Worm (Caenorhabditis elegans): Measurements from ENCODE around the gene marg-1.
A peak's percentile ranks its signal among the peaks of the same experiment; 100 is the strongest.

The marg-1 gene

ce11 chrX:3783659-3784058 is 2.7 kb upstream of the marg-1 start:
- TF ChIP-seq unc-62 (GFP tag; optimal IDR thresholded peaks at IDR 0.05 in 1 of 2) (peak in 1 of 2 experiments; percentile 97), unc-62 (tag; optimal IDR thresholded peaks at IDR 0.05) (no peak), mep-1 (tag; optimal IDR thresholded peaks at IDR 0.05) (no peak)

ce11 chrX:3773233-3773632 is 7.7 kb downstream of the marg-1 start:
- TF ChIP-seq lin-39 (tag; optimal IDR thresholded peaks at IDR 0.05): no peak
- peak; percentile 7 for TF ChIP-seq nhr-28 (tag; optimal IDR thresholded peaks at IDR 0.05)
- TF ChIP-seq mxl-3 (GFP tag; optimal IDR thresholded peaks at IDR 0.05): peak; percentile 5
- no peak for TF ChIP-seq lin-29 (GFP tag; IDR thresholded peaks at IDR 0.05)
- peak; percentile 4 for TF ChIP-seq aha-1 (tag)
- TF ChIP-seq unc-62 (GFP tag; optimal IDR thresholded peaks at IDR 0.05 in 1 of 2): peak in 1 of 2 experiments; percentile 95
- TF ChIP-seq unc-62 (tag; optimal IDR thresholded peaks at IDR 0.05): no peak
- TF ChIP-seq fkh-10 (GFP tag; optimal IDR thresholded peaks at IDR 0.05): no peak
- peak; percentile 14 for TF ChIP-seq hlh-11 (tag; optimal IDR thresholded peaks at IDR 0.05)

- TF ChIP-seq ces-1 (GFP tag; optimal IDR thresholded peaks at IDR 0.05) (peak; percentile 31), mes-2 (tag; optimal IDR thresholded peaks at IDR 0.05; ENCODE audit: poor library complexity, severe bottlenecking) (peak; percentile 40), attf-4 (tag; optimal IDR thresholded peaks at IDR 0.05) (no peak), rbr-2 (tag; optimal IDR thresholded peaks at IDR 0.05) (peak; percentile 10)
Observed at ce11 chrX:3772405-3772804, 8.5 kb downstream of the marg-1 start, which contains the start of gene F47B7.2. Gene F47B7.2, plus strand, starts transcription at chrX:3772762.

ce11 chrX:3768717-3769116 is 12.2 kb downstream of the marg-1 start, which contains the start of gene F47B7.5:
Gene F47B7.5, minus strand, starts transcription at chrX:3768817.
- no peak for TF ChIP-seq nhr-28 (tag; optimal IDR thresholded peaks at IDR 0.05)
- TF ChIP-seq ztf-11 (tag; optimal IDR thresholded peaks at IDR 0.05): no peak
- TF ChIP-seq nhr-11 (tag; optimal IDR thresholded peaks at IDR 0.05): no peak
- no peak for TF ChIP-seq unc-130 (GFP tag; optimal IDR thresholded peaks at IDR 0.05)
- no peak for TF ChIP-seq lir-3 (tag; optimal IDR thresholded peaks at IDR 0.05)

ce11 chrX:3766552-3766951 is 14.4 kb downstream of the marg-1 start, which contains the start of gene F47B7.4:
Gene F47B7.4, minus strand, starts transcription at chrX:3766652.
- TF ChIP-seq Y105C5A.15 (GFP tag; IDR thresholded peaks at IDR 0.05): no peak
- TF ChIP-seq zfp-2 (tag; optimal IDR thresholded peaks at IDR 0.05): no peak
- TF ChIP-seq ceh-44 (GFP tag; IDR thresholded peaks at IDR 0.05): no peak
- TF ChIP-seq daf-8 (GFP tag; IDR thresholded peaks at IDR 0.05): no peak
- no peak for TF ChIP-seq nhr-42 (GFP tag; IDR thresholded peaks at IDR 0.05)
- no peak for TF ChIP-seq F26F4.8 (GFP tag; conservative IDR thresholded peaks at IDR 0.05)

- TF ChIP-seq Y75B8A.6 (GFP tag; IDR thresholded peaks at IDR 0.05): no peak
- no peak for TF ChIP-seq tra-1 (GFP tag; IDR thresholded peaks at IDR 0.05)
Observed at ce11 chrX:3764295-3764694, 16.6 kb downstream of the marg-1 start, which contains the start of gene F47B7.3. Gene F47B7.3, minus strand, starts transcription at chrX:3764395.

ce11 chrX:3762410-3762809 is 18.5 kb downstream of the marg-1 start, which contains the start of gene T14G12.11:
Gene T14G12.11, minus strand, starts transcription at chrX:3762547.
- no peak for TF ChIP-seq gei-8 (GFP tag; optimal IDR thresholded peaks at IDR 0.05)
- TF ChIP-seq zfp-2 (tag; optimal IDR thresholded peaks at IDR 0.05): no peak
- TF ChIP-seq aha-1 (tag): peak; percentile 91

- TF ChIP-seq hlh-30 (tag; optimal IDR thresholded peaks at IDR 0.05; ENCODE audit: insufficient read depth) (no peak), mxl-2 (GFP tag; conservative IDR thresholded peaks at IDR 0.05) (0 out of 2 replicates have a peak, but pooled peaks have one; percentile 16), D1046.2 (GFP tag; IDR thresholded peaks at IDR 0.05) (0 out of 2 replicates have a peak, but pooled peaks have one; percentile 34)
Observed at ce11 chrX:3759820-3760219, 21.1 kb downstream of the marg-1 start.
